Worm (Caenorhabditis elegans) whole organism, L4 larva: Measurements from ENCODE around the gene K08B12.1.
A peak's percentile ranks its signal among the peaks of the same experiment; 100 is the strongest.

ENCODE experiments used
- F26F4.8 ChIP-seq: fragments of 200-800 bp; sonication (Bioruptor generic); conservative IDR thresholded peaks from 2 replicates; pipeline ENCODE4 v1.3.6; 2022; ENCODE audit warnings: missing genetic modification characterization, missing compliant biosample characterization
- F49E8.2 ChIP-seq: sonication (generic microtip); optimal IDR thresholded peaks from 2 replicates; lab custom pipeline; 2016; ENCODE audit warnings: missing compliant biosample characterization, mild to moderate bottlenecking, missing genetic modification characterization, borderline replicate concordance
- Y105C5A.15 ChIP-seq: fragments of 200-800 bp; sonication (Bioruptor generic); IDR thresholded peaks from 2 replicates; pipeline ENCODE4 v1.3.6; 2022; ENCODE audit warnings: missing genetic modification characterization, missing compliant biosample characterization
- Y48G9A.11 ChIP-seq: fragments of 200-800 bp; sonication (Bioruptor generic); IDR thresholded peaks from 2 replicates; pipeline ENCODE4 v1.3.6; 2022; ENCODE audit warnings: missing genetic modification reagents, missing genetic modification characterization, missing compliant biosample characterization
- ZK337.2 ChIP-seq: fragments of 200-800 bp; sonication (Bioruptor generic); IDR thresholded peaks from 2 replicates; pipeline ENCODE4 v1.3.6; 2022; ENCODE audit warnings: missing genetic modification reagents, missing genetic modification characterization, missing compliant biosample characterization
- aha-1 ChIP-seq: fragments of 150-350 bp; peaks from one replicate; lab custom pipeline; 2014; ENCODE audit warnings: missing biosample characterization, missing genetic modification characterization
- attf-4 ChIP-seq: sonication (generic microtip); optimal IDR thresholded peaks from 3 replicates; lab custom pipeline; 2017; ENCODE audit warnings: missing biosample characterization, missing genetic modification characterization
- ceh-32 ChIP-seq: sonication (generic microtip); optimal IDR thresholded peaks from 2 replicates; lab custom pipeline; 2016; ENCODE audit warnings: mild to moderate bottlenecking, missing genetic modification characterization, missing compliant biosample characterization; ENCODE audit not compliant: poor library complexity
- ceh-44 ChIP-seq: fragments of 200-800 bp; sonication (Bioruptor generic); IDR thresholded peaks from 2 replicates; pipeline ENCODE4 v1.3.6; 2022; ENCODE audit warnings: missing genetic modification reagents, missing genetic modification characterization, missing compliant biosample characterization
- ceh-82 ChIP-seq: sonication (generic microtip); optimal IDR thresholded peaks from 2 replicates; lab custom pipeline; 2017; ENCODE audit warnings: missing biosample characterization, missing genetic modification characterization
- ces-1 ChIP-seq: fragments of 150-350 bp; sonication (generic microtip); optimal IDR thresholded peaks from 4 replicates; lab custom pipeline; 2014; ENCODE audit warnings: missing biosample characterization, missing genetic modification reagents, missing genetic modification characterization
- cey-2 ChIP-seq: sonication (generic microtip); optimal IDR thresholded peaks from 3 replicates; lab custom pipeline; 2017; ENCODE audit warnings: missing genetic modification characterization, mild to moderate bottlenecking, missing compliant biosample characterization, antibody characterized with exemption, borderline replicate concordance; ENCODE audit not compliant: insufficient read depth
- daf-8 ChIP-seq: fragments of 200-800 bp; sonication (Bioruptor generic); IDR thresholded peaks from 2 replicates; pipeline ENCODE4 v1.3.6; 2022; ENCODE audit warnings: missing genetic modification characterization, missing compliant biosample characterization
- dmd-6 ChIP-seq: fragments of 200-800 bp; sonication (Bioruptor generic); IDR thresholded peaks from 2 replicates; pipeline ENCODE4 v1.3.6; 2022; ENCODE audit warnings: missing genetic modification reagents, missing genetic modification characterization, missing compliant biosample characterization
- dmd-8 ChIP-seq: fragments of 200-800 bp; sonication (Bioruptor generic); IDR thresholded peaks from 2 replicates; pipeline ENCODE4 v1.3.6; 2022; ENCODE audit warnings: missing genetic modification characterization, missing compliant biosample characterization
- dmd-9 ChIP-seq: fragments of 200-800 bp; sonication (Bioruptor generic); IDR thresholded peaks from 2 replicates; pipeline ENCODE4 v1.3.6; 2022; ENCODE audit warnings: missing genetic modification reagents, missing genetic modification characterization, missing compliant biosample characterization
- dpl-1 ChIP-seq: fragments of 150-350 bp; optimal IDR thresholded peaks from 2 replicates; lab custom pipeline; 2014; ENCODE audit warnings: missing biosample characterization, missing genetic modification reagents, missing genetic modification characterization
- dve-1 ChIP-seq: sonication (generic microtip); optimal IDR thresholded peaks from 2 replicates; lab custom pipeline; 2017; ENCODE audit warnings: antibody characterized with exemption, mild to moderate bottlenecking, missing genetic modification characterization, missing compliant biosample characterization; ENCODE audit not compliant: insufficient read depth
- egl-27 ChIP-seq: sonication (generic microtip); optimal IDR thresholded peaks from 3 replicates; lab custom pipeline; 2017; ENCODE audit warnings: missing biosample characterization, missing genetic modification reagents, missing genetic modification characterization
- egl-43 ChIP-seq: fragments of 200-800 bp; sonication (Bioruptor generic); IDR thresholded peaks from 2 replicates; pipeline ENCODE4 v1.3.6; 2022; ENCODE audit warnings: missing genetic modification reagents, missing genetic modification characterization, missing compliant biosample characterization
- gei-8 ChIP-seq: fragments of 200-800 bp; sonication (Bioruptor generic); optimal IDR thresholded peaks from 2 replicates; lab custom pipeline; 2018; ENCODE audit warnings: mild to moderate bottlenecking, missing genetic modification characterization, missing compliant biosample characterization
- hif-1 ChIP-seq, 2 experiments: sonication (generic microtip); optimal IDR thresholded peaks; 2 replicates each; lab custom pipeline; 2016 to 2017; ENCODE audit warnings: missing compliant biosample characterization in 2 of 2, missing genetic modification characterization in 2 of 2, missing genetic modification reagents in 2 of 2, missing genotype in 2 of 2, mild to moderate bottlenecking in 1 of 2
- hlh-11 ChIP-seq: fragments of 200-800 bp; sonication (Bioruptor generic); optimal IDR thresholded peaks from 2 replicates; lab custom pipeline; 2018; ENCODE audit warnings: mild to moderate bottlenecking, missing genetic modification characterization, missing compliant biosample characterization
- lim-7 ChIP-seq: fragments of 200-800 bp; sonication (Bioruptor generic); IDR thresholded peaks from 2 replicates; pipeline ENCODE4 v1.3.6; 2022; ENCODE audit warnings: missing genetic modification characterization, missing compliant biosample characterization
- lin-1 ChIP-seq: fragments of 200-800 bp; sonication (Bioruptor generic); IDR thresholded peaks from 2 replicates; pipeline ENCODE4 v1.3.6; 2022; ENCODE audit warnings: missing genetic modification reagents, missing genetic modification characterization, missing compliant biosample characterization
- lin-39 ChIP-seq: fragments of 150-350 bp; optimal IDR thresholded peaks from 2 replicates; lab custom pipeline; 2014; ENCODE audit warnings: missing biosample characterization, missing genetic modification reagents, missing genetic modification characterization
- madf-5 ChIP-seq, 2 experiments: fragments of 200-800 bp; sonication (Bioruptor generic); IDR thresholded peaks; 2 replicates each; pipeline ENCODE4 v1.3.6; 2022; ENCODE audit warnings: missing compliant biosample characterization in 2 of 2, missing genetic modification characterization in 2 of 2
- mdl-1 ChIP-seq, 2 experiments: fragments of 150-350 bp in 1 of 2; sonication (generic microtip) in 1 of 2; optimal IDR thresholded peaks; 2 replicates each; lab custom pipeline; 2014 to 2017; ENCODE audit warnings: missing biosample characterization in 2 of 2, missing genetic modification characterization in 2 of 2
- mep-1 ChIP-seq: fragments of 150-350 bp; sonication (generic microtip); optimal IDR thresholded peaks from 3 replicates; lab custom pipeline; 2014; ENCODE audit warnings: missing biosample characterization, missing genetic modification characterization
- mxl-2 ChIP-seq: fragments of 200-800 bp; sonication (Bioruptor generic); conservative IDR thresholded peaks from 2 replicates; pipeline ENCODE4 v1.3.6; 2022; ENCODE audit warnings: missing genetic modification reagents, missing genetic modification characterization, missing compliant biosample characterization
- mxl-3 ChIP-seq: fragments of 200-800 bp; sonication (Bioruptor generic); optimal IDR thresholded peaks from 2 replicates; lab custom pipeline; 2018; ENCODE audit warnings: mild to moderate bottlenecking, missing genetic modification characterization, missing compliant biosample characterization
- nhr-10 ChIP-seq: fragments of 150-350 bp; optimal IDR thresholded peaks from 2 replicates; lab custom pipeline; 2014; ENCODE audit warnings: missing biosample characterization, missing genetic modification characterization
- nhr-102 ChIP-seq: sonication (generic microtip); optimal IDR thresholded peaks from 2 replicates; lab custom pipeline; 2016; ENCODE audit warnings: mild to moderate bottlenecking, missing genetic modification characterization, moderate library complexity, missing compliant biosample characterization
- nhr-11 ChIP-seq: fragments of 150-350 bp; optimal IDR thresholded peaks from 2 replicates; lab custom pipeline; 2014; ENCODE audit warnings: missing biosample characterization, missing genetic modification characterization
- nhr-25 ChIP-seq: sonication (generic microtip); optimal IDR thresholded peaks from 2 replicates; lab custom pipeline; 2017; ENCODE audit warnings: missing genetic modification characterization, mild to moderate bottlenecking, missing compliant biosample characterization, antibody characterized with exemption, moderate library complexity, borderline replicate concordance; ENCODE audit not compliant: insufficient read depth
- nhr-28 ChIP-seq: fragments of 150-350 bp; optimal IDR thresholded peaks from 2 replicates; lab custom pipeline; 2014; ENCODE audit warnings: missing biosample characterization, missing genetic modification characterization
- nhr-41 ChIP-seq: fragments of 200-800 bp; sonication (Bioruptor generic); IDR thresholded peaks from 2 replicates; pipeline ENCODE4 v1.3.6; 2022; ENCODE audit warnings: missing genetic modification reagents, missing genetic modification characterization, missing compliant biosample characterization
- nhr-48 ChIP-seq: sonication (generic microtip); optimal IDR thresholded peaks from 2 replicates; lab custom pipeline; 2016; ENCODE audit warnings: mild to moderate bottlenecking, missing genetic modification characterization, missing compliant biosample characterization
- nhr-77 ChIP-seq: fragments of 150-350 bp; optimal IDR thresholded peaks from 2 replicates; lab custom pipeline; 2014; ENCODE audit warnings: missing biosample characterization, missing genetic modification characterization
- pqm-1 ChIP-seq: sonication (generic microtip); optimal IDR thresholded peaks from 2 replicates; lab custom pipeline; 2017; ENCODE audit warnings: missing biosample characterization, missing genetic modification characterization
- rbr-2 ChIP-seq: sonication (generic microtip); optimal IDR thresholded peaks from 2 replicates; lab custom pipeline; 2016; ENCODE audit warnings: missing genotype, missing genetic modification characterization, missing compliant biosample characterization
- sdz-12 ChIP-seq: fragments of 200-800 bp; sonication (Bioruptor generic); optimal IDR thresholded peaks from 2 replicates; lab custom pipeline; 2018; ENCODE audit warnings: mild to moderate bottlenecking, missing genetic modification characterization, missing compliant biosample characterization
- skn-1 ChIP-seq: fragments of 150-350 bp; optimal IDR thresholded peaks from 2 replicates; lab custom pipeline; 2014; ENCODE audit warnings: missing biosample characterization, missing genetic modification characterization
- spr-1 ChIP-seq: sonication (generic microtip); optimal IDR thresholded peaks from 2 replicates; lab custom pipeline; 2016; ENCODE audit warnings: mild to moderate bottlenecking, missing genetic modification characterization, missing compliant biosample characterization
- tag-97 ChIP-seq: fragments of 200-800 bp; sonication (Bioruptor generic); IDR thresholded peaks from 2 replicates; pipeline ENCODE4 v1.3.6; 2022; ENCODE audit warnings: missing genetic modification characterization, missing compliant biosample characterization
- unc-130 ChIP-seq: sonication (generic microtip); optimal IDR thresholded peaks from 2 replicates; lab custom pipeline; 2016; ENCODE audit warnings: missing genetic modification reagents, missing genetic modification characterization, missing compliant biosample characterization
- unc-39 ChIP-seq: sonication (generic microtip); optimal IDR thresholded peaks from 2 replicates; lab custom pipeline; 2017; ENCODE audit warnings: missing biosample characterization, missing genetic modification characterization
- unc-62 ChIP-seq, 3 experiments: fragments of 150-350 bp in 1 of 3; sonication (generic microtip); optimal IDR thresholded peaks in 2 of 3; peaks in 1 of 3; 1 replicate in 1 of 3; 2 replicates in 2 of 3; lab custom pipeline; 2014 to 2017; ENCODE audit warnings: missing biosample characterization in 3 of 3, missing genetic modification characterization in 3 of 3, missing genetic modification reagents in 3 of 3, missing genotype in 1 of 3
- vab-7 ChIP-seq: fragments of 200-800 bp; sonication (Bioruptor generic); IDR thresholded peaks from 2 replicates; pipeline ENCODE4 v1.3.6; 2022; ENCODE audit warnings: missing genetic modification reagents, missing genetic modification characterization, missing compliant biosample characterization
- zfp-2 ChIP-seq: sonication (generic microtip); optimal IDR thresholded peaks from 2 replicates; lab custom pipeline; 2016; ENCODE audit warnings: mild to moderate bottlenecking, missing genetic modification characterization, missing compliant biosample characterization
- zip-2 ChIP-seq: fragments of 150-350 bp; optimal IDR thresholded peaks from 2 replicates; lab custom pipeline; 2014; ENCODE audit warnings: missing biosample characterization, missing genetic modification characterization

Gene K08B12.1

DNA sequence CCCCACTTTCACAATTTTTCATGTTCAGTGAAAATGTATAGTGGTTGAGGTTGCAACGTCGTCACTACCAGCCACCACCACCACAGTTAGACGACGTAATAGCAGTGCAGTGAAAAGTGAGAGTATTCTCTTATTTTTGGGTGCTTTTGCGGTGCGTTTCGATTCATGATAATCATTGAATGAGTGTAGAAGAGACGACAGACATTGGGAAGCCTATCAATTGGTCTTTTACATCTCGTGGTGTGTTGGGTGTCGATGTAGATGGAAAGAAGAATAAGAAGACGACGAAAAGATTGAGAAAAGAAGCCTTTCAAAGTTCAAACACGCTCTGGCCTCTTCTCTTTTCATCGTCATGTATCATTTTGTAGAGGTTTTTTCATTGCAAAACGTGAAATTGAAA, 19.3 kb upstream of the K08B12.1 start:
- TF ChIP-seq sdz-12 (GFP tag; lab: Kevin White, UChicago) (no peak), dpl-1 (GFP tag; lab: Kevin White, UChicago) (no peak), ceh-44 (no peak), Y105C5A.15 (no peak), aha-1 (tag; lab: Kevin White, UChicago) (peak; percentile 99), tag-97 (GFP tag; lab: Robert Waterston, UW) (no peak), mep-1 (peak; percentile 17), ZK337.2 (GFP tag; lab: Robert Waterston, UW) (no peak), madf-5 (GFP tag; IDR thresholded peaks at IDR 0.05; lab: Robert Waterston, UW) (no peak), lin-1 (GFP tag; lab: Robert Waterston, UW) (no peak), lim-7 (GFP tag; lab: Robert Waterston, UW) (no peak), mxl-2 (GFP tag; lab: Robert Waterston, UW) (no peak), zfp-2 (no peak), nhr-10 (tag; lab: Kevin White, UChicago) (peak; percentile 54), dmd-9 (GFP tag; lab: Robert Waterston, UW) (no peak), dmd-8 (GFP tag; lab: Robert Waterston, UW) (no peak), F49E8.2 (tag; lab: Kevin White, UChicago) (no peak), nhr-77 (peak; percentile 59), dmd-6 (peak; percentile 95), mxl-3 (GFP tag; lab: Kevin White, UChicago) (peak; percentile 37), rbr-2 (tag; lab: Kevin White, UChicago) (no peak), Y48G9A.11 (GFP tag; lab: Robert Waterston, UW) (no peak), nhr-28 (tag; lab: Kevin White, UChicago) (peak; percentile 82), vab-7 (GFP tag; lab: Robert Waterston, UW) (no peak), zip-2 (tag; lab: Kevin White, UChicago) (no peak), nhr-102 (no peak), lin-39 (tag; lab: Kevin White, UChicago) (no peak), egl-27 (no peak), ces-1 (GFP tag; lab: Kevin White, UChicago) (no peak), nhr-48 (tag; lab: Kevin White, UChicago) (peak; percentile 98), mdl-1 (tag; optimal IDR thresholded peaks at IDR 0.05; lab: Kevin White, UChicago) (peak; percentile 62 to 86), daf-8 (GFP tag; lab: Robert Waterston, UW) (no peak), attf-4 (tag; lab: Kevin White, UChicago) (no peak), skn-1 (tag; lab: Kevin White, UChicago) (no peak), gei-8 (GFP tag; lab: Kevin White, UChicago) (peak; percentile 4), nhr-25 (tag; lab: Kevin White, UChicago) (no peak), nhr-11 (no peak), nhr-41 (no peak), ceh-82 (tag; lab: Kevin White, UChicago) (no peak), unc-39 (tag; lab: Kevin White, UChicago) (no peak), hif-1 (tag; optimal IDR thresholded peaks at IDR 0.05; lab: Kevin White, UChicago) (peak in 1 of 2 experiments; percentile 32), unc-130 (GFP tag; lab: Kevin White, UChicago) (no peak), spr-1 (tag; lab: Kevin White, UChicago) (no peak), unc-62 (GFP tag; optimal IDR thresholded peaks at IDR 0.05 in 1 of 2; lab: Kevin White, UChicago) (peak in 1 of 2 experiments; percentile 45), unc-62 (tag; optimal IDR thresholded peaks at IDR 0.05; lab: Kevin White, UChicago) (no peak), dve-1 (tag; lab: Kevin White, UChicago) (peak; percentile 63), cey-2 (tag; lab: Kevin White, UChicago) (peak; percentile 0), ceh-32 (tag; lab: Kevin White, UChicago) (no peak), pqm-1 (tag; lab: Kevin White, UChicago) (no peak), hlh-11 (tag; lab: Kevin White, UChicago) (peak; percentile 83), F26F4.8 (GFP tag; lab: Robert Waterston, UW) (no peak), egl-43 (GFP tag; lab: Robert Waterston, UW) (no peak)
